Worm (Caenorhabditis elegans) whole organism, L1 larva: ENCODE data around the gene F53F8.5.

Experiments used
- alr-1 ChIP-seq: fragments of 200-800 bp; sonication (Bioruptor generic); optimal IDR thresholded peaks from 2 replicates; lab custom pipeline; 2018; ENCODE audit warnings: borderline replicate concordance, mild to moderate bottlenecking, missing genetic modification characterization, missing compliant biosample characterization
- ama-1 ChIP-seq: fragments of 150-350 bp; optimal IDR thresholded peaks from 2 replicates; lab custom pipeline; 2014
- egl-13 ChIP-seq: sonication (generic microtip); optimal IDR thresholded peaks from 2 replicates; lab custom pipeline; 2016; ENCODE audit warnings: missing genotype, missing genetic modification reagents, missing genetic modification characterization, missing compliant biosample characterization
- jun-1 ChIP-seq: fragments of 150-350 bp; optimal IDR thresholded peaks from 2 replicates; lab custom pipeline; 2014; ENCODE audit warnings: missing biosample characterization, missing genetic modification reagents, missing genetic modification characterization
- lir-3 ChIP-seq: sonication (generic microtip); optimal IDR thresholded peaks from 2 replicates; lab custom pipeline; 2016; ENCODE audit warnings: mild to moderate bottlenecking, missing genetic modification characterization, moderate library complexity, missing compliant biosample characterization; ENCODE audit not compliant: poor library complexity
- pqm-1 ChIP-seq: sonication (generic microtip); optimal IDR thresholded peaks from 3 replicates; lab custom pipeline; 2017; ENCODE audit warnings: missing biosample characterization, missing genetic modification characterization
- skn-1 ChIP-seq: fragments of 150-350 bp; optimal IDR thresholded peaks from 2 replicates; lab custom pipeline; 2014; ENCODE audit warnings: missing biosample characterization, missing genetic modification characterization
- snpc-4 ChIP-seq: fragments of 150-350 bp; optimal IDR thresholded peaks from 2 replicates; lab custom pipeline; 2014; ENCODE audit warnings: missing biosample characterization, missing genetic modification characterization
- unc-62 ChIP-seq: fragments of 150-350 bp; optimal IDR thresholded peaks from 2 replicates; lab custom pipeline; 2014; ENCODE audit warnings: missing biosample characterization, missing genetic modification reagents, missing genetic modification characterization
- ztf-11 ChIP-seq, 2 experiments: sonication (generic microtip); optimal IDR thresholded peaks; 2 replicates each; lab custom pipeline; 2016 to 2017; ENCODE audit warnings: missing genetic modification characterization in 2 of 2, missing biosample characterization in 1 of 2, missing compliant biosample characterization in 1 of 2

- TF ChIP-seq lir-3 (tag; lab: Kevin White, UChicago) (no peak), ztf-11 (tag; optimal IDR thresholded peaks at IDR 0.05; lab: Kevin White, UChicago) (no peak), skn-1 (tag; lab: Kevin White, UChicago) (no peak), alr-1 (tag; lab: Kevin White, UChicago) (no peak), pqm-1 (tag; lab: Kevin White, UChicago) (no peak), unc-62 (GFP tag; lab: Kevin White, UChicago) (no peak), ama-1 (lab: Kevin White, UChicago) (no peak), jun-1 (tag; lab: Kevin White, UChicago) (no peak), snpc-4 (no peak), egl-13 (tag; lab: Kevin White, UChicago) (no peak)
Measured at ce11 chrV:20746805-20747204, 43.0 kb upstream of the F53F8.5 start.
